Worm (Caenorhabditis elegans): ENCODE results near the gene mma-1.

DNA sequence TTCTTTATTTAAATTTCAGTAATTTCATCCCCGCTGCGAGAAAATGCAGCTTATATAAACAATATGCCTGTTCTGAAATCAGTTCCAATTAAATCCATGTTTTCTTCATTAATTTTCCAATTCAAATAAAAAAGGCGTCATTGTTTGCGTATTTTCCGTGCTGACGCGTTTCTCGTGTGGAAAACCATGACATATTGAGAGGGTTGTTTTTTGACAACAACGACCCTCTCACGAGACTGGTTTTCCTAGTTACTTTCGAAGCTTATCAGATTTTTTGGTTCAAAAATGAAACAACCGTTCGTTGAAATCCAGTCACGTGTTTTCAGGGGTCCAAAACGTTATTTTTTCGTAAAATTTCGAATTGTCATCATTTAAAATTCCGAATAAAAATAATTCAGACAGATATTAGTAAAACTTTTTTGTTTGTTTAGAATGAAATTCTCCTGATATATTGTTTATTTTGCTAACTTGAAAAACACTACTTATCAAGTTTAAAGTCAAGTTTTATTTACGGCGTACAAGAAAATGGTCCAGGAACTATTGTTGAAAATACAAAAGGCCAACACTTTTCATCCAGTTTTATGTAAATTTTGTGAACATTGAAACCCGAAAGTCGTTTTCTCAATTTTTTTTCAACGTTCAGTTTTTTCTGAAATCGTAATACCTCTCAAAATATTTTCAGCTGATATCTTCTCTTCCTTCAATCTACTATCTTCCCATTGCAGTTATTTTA, 3.6 kb upstream of the mma-1 start, which contains the start of gene C14C10.5:
- TF ChIP-seq aly-2 (tag; optimal IDR thresholded peaks at IDR 0.05) (no peak), nhr-10 (tag; optimal IDR thresholded peaks at IDR 0.05) (no peak), lin-29 (GFP tag; IDR thresholded peaks at IDR 0.05) (no peak), ama-1 (optimal IDR thresholded peaks at IDR 0.05) (no peak)

Data from whole organism, L4 larva.